Fruit fly (Drosophila melanogaster) whole organism, embryonic: ENCODE data around the gene miple2.

ENCODE experiments used
- Abd-B ChIP-seq: fragments of 200-800 bp; sonication (Bioruptor generic); optimal IDR thresholded peaks from 2 replicates; lab custom pipeline; 2018; ENCODE audit warnings: missing biosample characterization, mild to moderate bottlenecking, missing genetic modification characterization, moderate library complexity
- Adf1 ChIP-seq: fragments of 200-800 bp; sonication (Bioruptor generic); IDR thresholded peaks from 2 replicates; pipeline ENCODE4 v1.3.6; 2022; ENCODE audit warnings: missing biosample characterization, missing genetic modification characterization
- Atf6 ChIP-seq: fragments of 200-800 bp; sonication (Bioruptor generic); IDR thresholded peaks from 2 replicates; pipeline ENCODE4 v1.3.6; 2022; ENCODE audit warnings: missing biosample characterization, missing genetic modification characterization
- CG10565 ChIP-seq: fragments of 200-800 bp; sonication (Bioruptor generic); optimal IDR thresholded peaks from 3 replicates; lab custom pipeline; 2016; ENCODE audit warnings: missing biosample characterization, mild to moderate bottlenecking, missing genetic modification characterization
- CG11723 ChIP-seq: fragments of 200-800 bp; sonication (Bioruptor generic); optimal IDR thresholded peaks from 2 replicates; lab custom pipeline; 2017; ENCODE audit warnings: missing biosample characterization, mild to moderate bottlenecking, missing genetic modification characterization
- CG12942 ChIP-seq: fragments of 200-800 bp; sonication (Bioruptor generic); optimal IDR thresholded peaks from 3 replicates; lab custom pipeline; 2016; ENCODE audit warnings: missing biosample characterization, missing genetic modification characterization
- CG14965 ChIP-seq: fragments of 200-800 bp; sonication (Bioruptor generic); optimal IDR thresholded peaks from 2 replicates; lab custom pipeline; 2016; ENCODE audit warnings: missing biosample characterization, missing genetic modification characterization, borderline replicate concordance
- CG15269 ChIP-seq: fragments of 200-800 bp; sonication (Bioruptor generic); optimal IDR thresholded peaks from 2 replicates; lab custom pipeline; 2018; ENCODE audit warnings: missing biosample characterization, mild to moderate bottlenecking, missing genetic modification characterization, moderate library complexity
- CG16813 ChIP-seq: fragments of 200-800 bp; sonication (Bioruptor generic); IDR thresholded peaks from 3 replicates; pipeline ENCODE4 v1.3.6; 2022; ENCODE audit warnings: missing biosample characterization, missing genetic modification characterization; ENCODE audit not compliant: partially characterized antibody
- CG16815 ChIP-seq: fragments of 200-800 bp; sonication (Bioruptor generic); optimal IDR thresholded peaks from 3 replicates; lab custom pipeline; 2017; ENCODE audit warnings: missing biosample characterization, mild to moderate bottlenecking, missing genetic modification characterization
- CG30020 ChIP-seq: fragments of 200-800 bp; optimal IDR thresholded peaks from 2 replicates; lab custom pipeline; 2019; ENCODE audit warnings: missing biosample characterization, mild to moderate bottlenecking, missing genetic modification characterization, moderate library complexity
- CG33557 ChIP-seq: fragments of 200-800 bp; sonication (Bioruptor generic); optimal IDR thresholded peaks from 2 replicates; lab custom pipeline; 2019; ENCODE audit warnings: missing biosample characterization, mild to moderate bottlenecking, missing genetic modification characterization, moderate library complexity
- CG4424 ChIP-seq: fragments of 200-800 bp; sonication (Bioruptor generic); optimal IDR thresholded peaks from 3 replicates; lab custom pipeline; 2016; ENCODE audit warnings: missing biosample characterization, missing genetic modification characterization
- CG6254 ChIP-seq: fragments of 200-800 bp; sonication (Bioruptor generic); optimal IDR thresholded peaks from 3 replicates; lab custom pipeline; 2017; ENCODE audit warnings: mild to moderate bottlenecking, missing biosample characterization, missing genetic modification reagents, missing genetic modification characterization
- CG7839 ChIP-seq: fragments of 200-800 bp; sonication (Bioruptor generic); optimal IDR thresholded peaks from 3 replicates; lab custom pipeline; 2018; ENCODE audit warnings: missing biosample characterization, mild to moderate bottlenecking, missing genetic modification characterization, moderate library complexity
- CG8290 ChIP-seq, 3 experiments: fragments of 200-800 bp; sonication (Bioruptor generic); optimal IDR thresholded peaks; 2 replicates each; lab custom pipeline; 2016 to 2019; ENCODE audit warnings: missing biosample characterization in 3 of 3, missing genetic modification characterization in 3 of 3, mild to moderate bottlenecking in 2 of 3, moderate library complexity in 1 of 3
- CG8944 ChIP-seq: fragments of 200-800 bp; sonication (Bioruptor generic); optimal IDR thresholded peaks from 3 replicates; lab custom pipeline; 2016; ENCODE audit warnings: missing biosample characterization, missing genetic modification characterization
- CG9609 ChIP-seq: fragments of 200-800 bp; sonication (Bioruptor generic); optimal IDR thresholded peaks from 3 replicates; lab custom pipeline; 2016; ENCODE audit warnings: missing biosample characterization, missing genetic modification characterization
- CG9876 ChIP-seq: fragments of 200-800 bp; sonication (Bioruptor generic); optimal IDR thresholded peaks from 2 replicates; lab custom pipeline; 2016; ENCODE audit warnings: missing biosample characterization, missing genetic modification characterization
- CHES-1-like ChIP-seq: fragments of 200-800 bp; sonication (Bioruptor generic); optimal IDR thresholded peaks from 2 replicates; lab custom pipeline; 2016; ENCODE audit warnings: missing biosample characterization, missing genetic modification characterization
- Dad ChIP-seq: fragments of 200-800 bp; sonication (Bioruptor generic); optimal IDR thresholded peaks from 3 replicates; lab custom pipeline; 2016; ENCODE audit warnings: missing biosample characterization, missing genetic modification characterization
- Dip3 ChIP-seq: fragments of 200-800 bp; sonication (Bioruptor generic); optimal IDR thresholded peaks from 3 replicates; lab custom pipeline; 2016; ENCODE audit warnings: missing biosample characterization, missing genetic modification characterization
- ERR ChIP-seq: fragments of 200-800 bp; sonication (Bioruptor generic); optimal IDR thresholded peaks from 2 replicates; lab custom pipeline; 2016; ENCODE audit warnings: missing biosample characterization, missing genetic modification characterization
- HLH4C ChIP-seq: fragments of 200-800 bp; sonication (Bioruptor generic); IDR thresholded peaks from 3 replicates; pipeline ENCODE4 v1.3.6; 2022; ENCODE audit warnings: missing biosample characterization, missing genetic modification characterization; ENCODE audit not compliant: partially characterized antibody
- Kr ChIP-seq: fragments of 200-800 bp; sonication (Bioruptor generic); optimal IDR thresholded peaks from 2 replicates; lab custom pipeline; 2017; ENCODE audit warnings: missing biosample characterization, mild to moderate bottlenecking, missing genetic modification characterization
- Nf-YA ChIP-seq: fragments of 200-800 bp; sonication (Bioruptor generic); IDR thresholded peaks from 2 replicates; pipeline ENCODE4 v1.3.6; 2022; ENCODE audit warnings: missing biosample characterization, missing genetic modification characterization
- Nf-YC ChIP-seq: fragments of 200-800 bp; optimal IDR thresholded peaks from 3 replicates; lab custom pipeline; 2019; ENCODE audit warnings: missing biosample characterization, mild to moderate bottlenecking, missing genetic modification characterization, moderate library complexity
- Oli ChIP-seq: fragments of 200-800 bp; sonication (Bioruptor generic); optimal IDR thresholded peaks from 2 replicates; lab custom pipeline; 2018; ENCODE audit warnings: missing biosample characterization, mild to moderate bottlenecking, missing genetic modification characterization, moderate library complexity
- Six4 ChIP-seq: fragments of 200-800 bp; sonication (Bioruptor generic); optimal IDR thresholded peaks from 2 replicates; lab custom pipeline; 2016; ENCODE audit warnings: missing biosample characterization, missing genetic modification characterization
- Tbp ChIP-seq: fragments of >200 bp; optimal IDR thresholded peaks from 2 replicates; lab custom pipeline; 2018; ENCODE audit warnings: missing biosample characterization, missing genetic modification characterization
- ab ChIP-seq: fragments of 200-800 bp; sonication (Bioruptor generic); optimal IDR thresholded peaks from 2 replicates; lab custom pipeline; 2016; ENCODE audit warnings: missing biosample characterization, missing genetic modification characterization
- al ChIP-seq: fragments of 200-800 bp; sonication (Bioruptor generic); IDR thresholded peaks from 2 replicates; pipeline ENCODE4 v1.3.6; 2022; ENCODE audit warnings: missing biosample characterization, missing genetic modification characterization
- amos ChIP-seq: fragments of 200-800 bp; sonication (Bioruptor generic); IDR thresholded peaks from 2 replicates; pipeline ENCODE4 v1.3.6; 2022; ENCODE audit warnings: missing biosample characterization, missing genetic modification characterization; ENCODE audit not compliant: partially characterized antibody
- bigmax ChIP-seq: fragments of 200-800 bp; sonication (Bioruptor generic); optimal IDR thresholded peaks from 2 replicates; lab custom pipeline; 2018; ENCODE audit warnings: missing biosample characterization, mild to moderate bottlenecking, missing genetic modification characterization
- bowl ChIP-seq: fragments of 200-800 bp; sonication (Bioruptor generic); IDR thresholded peaks from 2 replicates; pipeline ENCODE4 v1.3.6; 2022; ENCODE audit warnings: missing biosample characterization, missing genetic modification characterization
- cwo ChIP-seq: fragments of 200-800 bp; sonication (Bioruptor generic); optimal IDR thresholded peaks from 3 replicates; lab custom pipeline; 2017; ENCODE audit warnings: missing biosample characterization, missing genetic modification characterization, mild to moderate bottlenecking, moderate library complexity, missing genetic modification reagents
- da ChIP-seq: fragments of 200-800 bp; sonication (Bioruptor generic); optimal IDR thresholded peaks from 2 replicates; lab custom pipeline; 2016; ENCODE audit warnings: missing biosample characterization, missing genetic modification characterization
- gem ChIP-seq: fragments of 200-800 bp; sonication (Bioruptor generic); optimal IDR thresholded peaks from 2 replicates; lab custom pipeline; 2019; ENCODE audit warnings: missing biosample characterization, mild to moderate bottlenecking, missing genetic modification characterization, moderate library complexity
- ind ChIP-seq: fragments of 200-800 bp; sonication (Bioruptor generic); optimal IDR thresholded peaks from 3 replicates; lab custom pipeline; 2016; ENCODE audit warnings: missing biosample characterization, missing genetic modification characterization
- inv ChIP-seq: fragments of 200-800 bp; sonication (Bioruptor generic); IDR thresholded peaks from 2 replicates; pipeline ENCODE4 v1.3.6; 2022; ENCODE audit warnings: missing biosample characterization, missing genetic modification characterization; ENCODE audit not compliant: partially characterized antibody
- ken ChIP-seq: fragments of 200-800 bp; sonication (Bioruptor generic); IDR thresholded peaks from 3 replicates; pipeline ENCODE4 v1.3.6; 2022; ENCODE audit warnings: missing biosample characterization, missing genetic modification characterization
- knrl ChIP-seq: fragments of 200-800 bp; sonication (Bioruptor generic); IDR thresholded peaks from 3 replicates; pipeline ENCODE4 v1.3.6; 2022; ENCODE audit warnings: missing biosample characterization, missing genetic modification characterization; ENCODE audit not compliant: partially characterized antibody
- p53 ChIP-seq: fragments of 200-800 bp; sonication (Bioruptor generic); optimal IDR thresholded peaks from 2 replicates; lab custom pipeline; 2016; ENCODE audit warnings: missing biosample characterization, missing genetic modification characterization
- repo ChIP-seq: fragments of 200-800 bp; sonication (Bioruptor generic); optimal IDR thresholded peaks from 2 replicates; lab custom pipeline; 2016; ENCODE audit warnings: missing biosample characterization, missing genetic modification characterization
- salm ChIP-seq: fragments of 200-800 bp; sonication (Bioruptor generic); optimal IDR thresholded peaks from 2 replicates; lab custom pipeline; 2018; ENCODE audit warnings: missing biosample characterization, mild to moderate bottlenecking, missing genetic modification characterization
- sens-2 ChIP-seq: fragments of 200-800 bp; sonication (Bioruptor generic); IDR thresholded peaks from 2 replicates; pipeline ENCODE4 v1.3.6; 2022; ENCODE audit warnings: missing biosample characterization, missing genetic modification characterization
- stc ChIP-seq: fragments of 200-800 bp; sonication (Bioruptor generic); IDR thresholded peaks from 2 replicates; pipeline ENCODE4 v1.3.6; 2022; ENCODE audit warnings: missing biosample characterization, missing genetic modification characterization
- wdn ChIP-seq: fragments of 200-800 bp; sonication (Bioruptor generic); IDR thresholded peaks from 2 replicates; pipeline ENCODE4 v1.3.6; 2022; ENCODE audit warnings: missing biosample characterization, missing genetic modification characterization
- wek ChIP-seq: fragments of 200-800 bp; sonication (Bioruptor generic); optimal IDR thresholded peaks from 3 replicates; lab custom pipeline; 2018; ENCODE audit warnings: missing biosample characterization, mild to moderate bottlenecking, missing genetic modification characterization, moderate library complexity
- zf30C ChIP-seq: fragments of 200-800 bp; sonication (Bioruptor generic); optimal IDR thresholded peaks from 3 replicates; lab custom pipeline; 2018; ENCODE audit warnings: missing biosample characterization, mild to moderate bottlenecking, missing genetic modification characterization

The miple2 gene

dm6 chr3L:246644-247199 lies 24.3 kb upstream of the miple2 start (continued):
- TF ChIP-seq CG16815 (GFP tag; lab: Kevin White, UChicago) (no peak), Kr (no peak), Nf-YC (tag; lab: Kevin White, UChicago) (peak; percentile 100), zf30C (GFP tag; lab: Kevin White, UChicago) (no peak), Adf1 (GFP tag; lab: Robert Waterston, UW) (peak; percentile 35; the same call in 1 of the 2 replicates), ERR (GFP tag; lab: Kevin White, UChicago) (peak; percentile 24), p53 (GFP tag; lab: Kevin White, UChicago) (peak; percentile 17), Dad (GFP tag; lab: Kevin White, UChicago) (peak; percentile 66), CHES-1-like (GFP tag; lab: Kevin White, UChicago) (peak; percentile 50), ab (GFP tag; lab: Kevin White, UChicago) (peak; percentile 48), Nf-YA (GFP tag; lab: Robert Waterston, UW) (peak; percentile 87), amos (peak; percentile 66; the same call in 1 of the 2 replicates), CG16813 (GFP tag; lab: Robert Waterston, UW) (peak; percentile 73), da (GFP tag; lab: Kevin White, UChicago) (peak; percentile 43), CG6254 (GFP tag; lab: Kevin White, UChicago) (no peak), knrl (GFP tag; lab: Robert Waterston, UW) (peak; percentile 59; the same call in 2 of the 3 replicates), ken (GFP tag; lab: Robert Waterston, UW) (peak; percentile 47; the same call in 1 of the 3 replicates), CG11723 (GFP tag; lab: Kevin White, UChicago) (no peak), Tbp (no peak), salm (tag; lab: Kevin White, UChicago) (no peak), repo (peak; percentile 32), ind (no peak), Atf6 (GFP tag; lab: Robert Waterston, UW) (no peak), sens-2 (GFP tag; lab: Robert Waterston, UW) (0 out of 2 replicates have a peak, but pooled peaks have one; percentile 16), CG15269 (tag; lab: Kevin White, UChicago) (no peak), wek (no peak), CG30020 (tag; lab: Kevin White, UChicago) (peak; percentile 73), cwo (no peak), al (GFP tag; lab: Robert Waterston, UW) (no peak), bigmax (GFP tag; lab: Kevin White, UChicago) (peak; percentile 54), Six4 (GFP tag; lab: Kevin White, UChicago) (no peak), CG9876 (peak; percentile 44), Dip3 (GFP tag; lab: Kevin White, UChicago) (peak; percentile 34), gem (tag; lab: Kevin White, UChicago) (no peak), CG8944 (GFP tag; lab: Kevin White, UChicago) (no peak), stc (no peak), CG33557 (GFP tag; lab: Kevin White, UChicago) (no peak), CG4424 (GFP tag; lab: Kevin White, UChicago) (no peak), inv (GFP tag; lab: Robert Waterston, UW) (peak; percentile 57), CG14965 (GFP tag; lab: Kevin White, UChicago) (no peak), bowl (GFP tag; lab: Robert Waterston, UW) (no peak), CG9609 (GFP tag; lab: Kevin White, UChicago) (peak; percentile 54), HLH4C (GFP tag; lab: Robert Waterston, UW) (peak; percentile 64; the same call in 2 of the 3 replicates), Oli (tag; lab: Kevin White, UChicago) (no peak), CG10565 (GFP tag; lab: Kevin White, UChicago) (no peak), CG12942 (no peak), wdn (GFP tag; lab: Robert Waterston, UW) (no peak), CG8290 (GFP tag; optimal IDR thresholded peaks at IDR 0.05; lab: Kevin White, UChicago) (peak; percentile 53), CG8290 (tag; optimal IDR thresholded peaks at IDR 0.05; lab: Kevin White, UChicago) (no peak), Abd-B (GFP tag; lab: Kevin White, UChicago) (no peak), CG7839 (tag; lab: Kevin White, UChicago) (no peak)
